Fruit fly (Drosophila melanogaster) whole organism, embryonic: ENCODE data around the gene CG42819.

Experiments
- Asciz ChIP-seq: fragments of 200-800 bp; sonication (Bioruptor generic); optimal IDR thresholded peaks from 2 replicates; lab custom pipeline; 2017; ENCODE audit warnings: missing biosample characterization, mild to moderate bottlenecking, missing genetic modification characterization, missing genetic modification reagents
- C15 ChIP-seq: fragments of 200-800 bp; sonication (Bioruptor generic); IDR thresholded peaks from 3 replicates; pipeline ENCODE4 v1.3.6; 2022; ENCODE audit warnings: missing biosample characterization, missing genetic modification characterization
- CG10366 ChIP-seq: fragments of 200-800 bp; sonication (Bioruptor generic); IDR thresholded peaks from 2 replicates; pipeline ENCODE4 v1.3.6; 2022; ENCODE audit warnings: missing biosample characterization, missing genetic modification characterization
- CG10462 ChIP-seq: fragments of 200-800 bp; sonication (Bioruptor generic); optimal IDR thresholded peaks from 2 replicates; lab custom pipeline; 2016; ENCODE audit warnings: missing biosample characterization, missing genetic modification characterization
- CG11504 ChIP-seq: fragments of 200-800 bp; sonication (Bioruptor generic); optimal IDR thresholded peaks from 3 replicates; lab custom pipeline; 2019; ENCODE audit warnings: missing biosample characterization, mild to moderate bottlenecking, missing genetic modification characterization, moderate library complexity
- CG11696 ChIP-seq: fragments of 200-800 bp; sonication (Bioruptor generic); IDR thresholded peaks from 2 replicates; pipeline ENCODE4 v1.3.6; 2022; ENCODE audit warnings: missing biosample characterization, missing genetic modification characterization
- CG12942 ChIP-seq: fragments of 200-800 bp; sonication (Bioruptor generic); optimal IDR thresholded peaks from 3 replicates; lab custom pipeline; 2016; ENCODE audit warnings: missing biosample characterization, missing genetic modification characterization
- CG13775 ChIP-seq: fragments of 200-800 bp; sonication (Bioruptor generic); optimal IDR thresholded peaks from 3 replicates; lab custom pipeline; 2017; ENCODE audit warnings: missing biosample characterization, mild to moderate bottlenecking, missing genetic modification characterization
- CG15269 ChIP-seq: fragments of 200-800 bp; sonication (Bioruptor generic); optimal IDR thresholded peaks from 2 replicates; lab custom pipeline; 2018; ENCODE audit warnings: missing biosample characterization, mild to moderate bottlenecking, missing genetic modification characterization, moderate library complexity
- CG1603 ChIP-seq: fragments of 200-800 bp; sonication (Bioruptor generic); optimal IDR thresholded peaks from 2 replicates; lab custom pipeline; 2019; ENCODE audit warnings: missing biosample characterization, mild to moderate bottlenecking, missing genetic modification characterization, moderate library complexity
- CG17612 ChIP-seq: fragments of 200-800 bp; sonication (Bioruptor generic); IDR thresholded peaks from 2 replicates; pipeline ENCODE4 v1.3.6; 2022; ENCODE audit warnings: missing biosample characterization, missing genetic modification characterization
- CG1832 ChIP-seq: fragments of 200-800 bp; sonication (Bioruptor generic); optimal IDR thresholded peaks from 2 replicates; lab custom pipeline; 2017; ENCODE audit warnings: missing biosample characterization, mild to moderate bottlenecking, missing genetic modification characterization, inconsistent platforms
- CG18619 ChIP-seq: fragments of 200-800 bp; sonication (Bioruptor generic); optimal IDR thresholded peaks from 3 replicates; lab custom pipeline; 2017; ENCODE audit warnings: missing biosample characterization, mild to moderate bottlenecking, missing genetic modification characterization
- CG33213 ChIP-seq: fragments of 200-800 bp; sonication (Bioruptor generic); optimal IDR thresholded peaks from 3 replicates; lab custom pipeline; 2016; ENCODE audit warnings: missing biosample characterization, missing genetic modification characterization
- CG3847 ChIP-seq: fragments of 200-800 bp; sonication (Bioruptor generic); IDR thresholded peaks from 2 replicates; pipeline ENCODE4 v1.3.6; 2022; ENCODE audit warnings: missing biosample characterization, missing genetic modification characterization
- CG43689 ChIP-seq: fragments of 200-800 bp; sonication (Bioruptor generic); IDR thresholded peaks from 2 replicates; pipeline ENCODE4 v1.3.6; 2022; ENCODE audit warnings: missing biosample characterization, missing genetic modification characterization
- CG8089 ChIP-seq: fragments of 200-800 bp; sonication (Bioruptor generic); optimal IDR thresholded peaks from 3 replicates; lab custom pipeline; 2016; ENCODE audit warnings: missing biosample characterization, missing genetic modification characterization
- CG8944 ChIP-seq: fragments of 200-800 bp; sonication (Bioruptor generic); optimal IDR thresholded peaks from 3 replicates; lab custom pipeline; 2016; ENCODE audit warnings: missing biosample characterization, missing genetic modification characterization
- CG9817 ChIP-seq: fragments of 200-800 bp; sonication (Bioruptor generic); optimal IDR thresholded peaks from 2 replicates; lab custom pipeline; 2018; ENCODE audit warnings: missing biosample characterization, mild to moderate bottlenecking, missing genetic modification characterization, moderate library complexity
- Dek ChIP-seq: fragments of 200-800 bp; sonication (Bioruptor generic); optimal IDR thresholded peaks from 3 replicates; lab custom pipeline; 2019; ENCODE audit warnings: missing biosample characterization, mild to moderate bottlenecking, missing genetic modification characterization, moderate library complexity
- Ets65A ChIP-seq: fragments of 200-800 bp; sonication (Bioruptor generic); peaks from one replicate; lab custom pipeline; 2016; ENCODE audit warnings: missing biosample characterization, missing genetic modification characterization
- Lhr ChIP-seq: fragments of 200-800 bp; sonication (Bioruptor generic); optimal IDR thresholded peaks from 3 replicates; lab custom pipeline; 2017; ENCODE audit warnings: mild to moderate bottlenecking, missing biosample characterization, missing genetic modification reagents, missing genetic modification characterization
- Opbp ChIP-seq: fragments of 200-800 bp; sonication (Bioruptor generic); IDR thresholded peaks from 3 replicates; pipeline ENCODE4 v1.3.6; 2022; ENCODE audit warnings: missing biosample characterization, missing genetic modification characterization; ENCODE audit not compliant: partially characterized antibody
- Sox102F ChIP-seq: fragments of 200-800 bp; sonication (Bioruptor generic); optimal IDR thresholded peaks from 2 replicates; lab custom pipeline; 2018; ENCODE audit warnings: missing biosample characterization, mild to moderate bottlenecking, missing genetic modification characterization, moderate library complexity
- Spps ChIP-seq: fragments of 200-800 bp; sonication (Bioruptor generic); optimal IDR thresholded peaks from 2 replicates; lab custom pipeline; 2018; ENCODE audit warnings: missing biosample characterization, mild to moderate bottlenecking, missing genetic modification characterization
- Ssrp ChIP-seq: fragments of 200-800 bp; sonication (Bioruptor generic); optimal IDR thresholded peaks from 2 replicates; lab custom pipeline; 2018; ENCODE audit warnings: missing biosample characterization, mild to moderate bottlenecking, missing genetic modification characterization, moderate library complexity
- amos ChIP-seq: fragments of 200-800 bp; sonication (Bioruptor generic); IDR thresholded peaks from 2 replicates; pipeline ENCODE4 v1.3.6; 2022; ENCODE audit warnings: missing biosample characterization, missing genetic modification characterization; ENCODE audit not compliant: partially characterized antibody
- bcd ChIP-seq: fragments of 200-800 bp; sonication (Bioruptor generic); optimal IDR thresholded peaks from 2 replicates; lab custom pipeline; 2017; ENCODE audit warnings: missing biosample characterization, mild to moderate bottlenecking, missing genetic modification characterization
- btn ChIP-seq: fragments of 200-800 bp; sonication (Bioruptor generic); optimal IDR thresholded peaks from 2 replicates; lab custom pipeline; 2016; ENCODE audit warnings: missing biosample characterization, missing genetic modification characterization
- chif ChIP-seq, 2 experiments: fragments of 200-800 bp; sonication (Bioruptor generic); optimal IDR thresholded peaks; 3 replicates each; lab custom pipeline; 2016; ENCODE audit warnings: missing biosample characterization in 2 of 2, missing genetic modification characterization in 2 of 2
- chinmo ChIP-seq: fragments of 200-800 bp; sonication (Bioruptor generic); IDR thresholded peaks from 4 replicates; pipeline ENCODE4 v1.3.6; 2022; ENCODE audit warnings: missing biosample characterization, missing genetic modification characterization; ENCODE audit not compliant: partially characterized antibody
- disco-r ChIP-seq: fragments of 200-800 bp; sonication (Bioruptor generic); optimal IDR thresholded peaks from 2 replicates; lab custom pipeline; 2016; ENCODE audit warnings: missing biosample characterization, missing genetic modification characterization
- dmrt99B ChIP-seq: fragments of 200-800 bp; sonication (Bioruptor generic); optimal IDR thresholded peaks from 2 replicates; lab custom pipeline; 2018; ENCODE audit warnings: missing biosample characterization, mild to moderate bottlenecking, missing genetic modification characterization, moderate library complexity
- emc ChIP-seq: fragments of 200-800 bp; sonication (Bioruptor generic); optimal IDR thresholded peaks from 2 replicates; lab custom pipeline; 2016; ENCODE audit warnings: missing biosample characterization, missing genetic modification characterization
- gem ChIP-seq: fragments of 200-800 bp; sonication (Bioruptor generic); optimal IDR thresholded peaks from 2 replicates; lab custom pipeline; 2019; ENCODE audit warnings: missing biosample characterization, mild to moderate bottlenecking, missing genetic modification characterization, moderate library complexity
- h ChIP-seq: fragments of >200 bp; optimal IDR thresholded peaks from 2 replicates; lab custom pipeline; 2017
- knrl ChIP-seq: fragments of 200-800 bp; sonication (Bioruptor generic); IDR thresholded peaks from 3 replicates; pipeline ENCODE4 v1.3.6; 2022; ENCODE audit warnings: missing biosample characterization, missing genetic modification characterization; ENCODE audit not compliant: partially characterized antibody
- lab ChIP-seq: fragments of 200-800 bp; sonication (Bioruptor generic); optimal IDR thresholded peaks from 3 replicates; lab custom pipeline; 2017; ENCODE audit warnings: missing biosample characterization, missing genetic modification characterization, mild to moderate bottlenecking, moderate library complexity, missing genetic modification reagents
- lbe ChIP-seq: fragments of 200-800 bp; sonication (Bioruptor generic); optimal IDR thresholded peaks from 2 replicates; lab custom pipeline; 2016; ENCODE audit warnings: missing biosample characterization, mild to moderate bottlenecking, missing genetic modification characterization
- lmd ChIP-seq: fragments of 200-800 bp; sonication (Bioruptor generic); IDR thresholded peaks from 2 replicates; pipeline ENCODE4 v1.3.6; 2022; ENCODE audit warnings: missing biosample characterization, missing genetic modification characterization
- mam ChIP-seq: fragments of 200-800 bp; sonication (Bioruptor generic); optimal IDR thresholded peaks from 3 replicates; lab custom pipeline; 2016; ENCODE audit warnings: missing biosample characterization, missing genetic modification characterization
- oc ChIP-seq: fragments of 200-800 bp; sonication (Bioruptor generic); optimal IDR thresholded peaks from 2 replicates; lab custom pipeline; 2018; ENCODE audit warnings: missing biosample characterization, mild to moderate bottlenecking, missing genetic modification characterization, moderate library complexity
- pita ChIP-seq: fragments of 200-800 bp; sonication (Bioruptor generic); optimal IDR thresholded peaks from 2 replicates; lab custom pipeline; 2017; ENCODE audit warnings: missing biosample characterization, mild to moderate bottlenecking, missing genetic modification characterization
- prd ChIP-seq, 3 experiments: fragments of >200 bp in 2 of 3; fragments of 200-800 bp in 1 of 3; sonication (Bioruptor generic) in 1 of 3; optimal IDR thresholded peaks in 2 of 3; IDR thresholded peaks in 1 of 3; 2 replicates in 2 of 3; 3 replicates in 1 of 3; pipeline versions ENCODE4 v1.3.6 to Lab custom; 2017 to 2022; ENCODE audit warnings: missing biosample characterization in 1 of 3, missing genetic modification characterization in 1 of 3
- ranshi ChIP-seq: fragments of 200-800 bp; sonication (Bioruptor generic); IDR thresholded peaks from 2 replicates; pipeline ENCODE4 v1.3.6; 2022; ENCODE audit warnings: missing biosample characterization, missing genetic modification characterization
- ro ChIP-seq: fragments of 200-800 bp; sonication (Bioruptor generic); IDR thresholded peaks from 2 replicates; pipeline ENCODE4 v1.3.6; 2022; ENCODE audit warnings: missing biosample characterization, missing genetic modification characterization
- slp2 ChIP-seq: fragments of 200-800 bp; sonication (Bioruptor generic); optimal IDR thresholded peaks from 2 replicates; lab custom pipeline; 2016; ENCODE audit warnings: missing biosample characterization, missing genetic modification characterization
- sug ChIP-seq: fragments of 200-800 bp; optimal IDR thresholded peaks from 2 replicates; lab custom pipeline; 2019; ENCODE audit warnings: missing biosample characterization, mild to moderate bottlenecking, missing genetic modification characterization, moderate library complexity
- zen2 ChIP-seq: fragments of 200-800 bp; sonication (Bioruptor generic); IDR thresholded peaks from 3 replicates; pipeline ENCODE4 v1.3.6; 2022; ENCODE audit warnings: missing biosample characterization, missing genetic modification characterization; ENCODE audit not compliant: partially characterized antibody
- zfh1 ChIP-seq: fragments of 200-800 bp; sonication (Bioruptor generic); IDR thresholded peaks from 3 replicates; pipeline ENCODE4 v1.3.6; 2022; ENCODE audit warnings: missing biosample characterization, missing genetic modification characterization

Gene CG42819

DNA sequence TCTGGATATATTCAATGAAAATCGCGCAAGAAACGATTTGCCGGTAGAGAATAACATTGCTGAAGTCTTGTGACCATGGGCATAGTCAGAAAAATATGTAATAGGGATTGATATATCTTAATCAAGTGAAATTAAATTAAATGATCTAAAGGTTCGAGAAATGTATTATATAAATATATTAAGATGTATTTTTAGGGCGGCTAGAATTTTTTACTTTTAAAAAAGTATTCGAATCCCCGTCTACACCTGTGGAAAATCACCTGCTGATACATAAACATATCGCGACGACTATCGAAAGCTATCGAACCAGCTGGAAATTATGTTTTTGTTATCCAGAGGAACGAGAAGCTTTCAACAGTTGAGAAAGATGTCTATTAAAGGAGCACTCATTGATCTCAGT, 12.4 kb downstream of the CG42819 start, which contains the start of the genes CG13390 and CG17294 (continued):
- TF ChIP-seq CG18619 (GFP tag; lab: Kevin White, UChicago) (peak; percentile 99), chif (GFP tag; optimal IDR thresholded peaks at IDR 0.05; lab: Kevin White, UChicago) (peak; percentile 87 to 95), pita (no peak), CG15269 (tag; lab: Kevin White, UChicago) (peak; percentile 100), CG11504 (tag; lab: Kevin White, UChicago) (peak; percentile 98), C15 (GFP tag; lab: Robert Waterston, UW) (peak; percentile 99), Lhr (GFP tag; lab: Kevin White, UChicago) (peak; percentile 97), CG3847 (peak; percentile 100), slp2 (GFP tag; lab: Kevin White, UChicago) (peak; percentile 88), ranshi (peak; percentile 100), ro (GFP tag; lab: Robert Waterston, UW) (peak; percentile 99), CG43689 (GFP tag; lab: Robert Waterston, UW) (peak; percentile 99), lbe (GFP tag; lab: Kevin White, UChicago) (peak; percentile 99), CG10366 (GFP tag; lab: Robert Waterston, UW) (peak; percentile 99), knrl (GFP tag; lab: Robert Waterston, UW) (peak; percentile 76), CG33213 (peak; percentile 93), prd (optimal IDR thresholded peaks at IDR 0.05; lab: Kevin White, UChicago) (no peak), prd (GFP tag; IDR thresholded peaks at IDR 0.05; lab: Robert Waterston, UW) (peak; percentile 100), CG13775 (GFP tag; lab: Kevin White, UChicago) (peak; percentile 99), CG17612 (GFP tag; lab: Robert Waterston, UW) (peak; percentile 99), Dek (peak; percentile 100), CG9817 (peak; percentile 100), oc (peak; percentile 100), emc (peak; percentile 91), chinmo (GFP tag; lab: Robert Waterston, UW) (peak; percentile 57; the same call in 1 of the 4 replicates), CG10462 (GFP tag; lab: Kevin White, UChicago) (peak; percentile 99), CG8089 (GFP tag; lab: Kevin White, UChicago) (peak; percentile 81), lab (peak; percentile 100), dmrt99B (tag; lab: Kevin White, UChicago) (peak; percentile 100), CG12942 (GFP tag; lab: Kevin White, UChicago) (peak; percentile 99), bcd (GFP tag; lab: Kevin White, UChicago) (peak; percentile 99), CG8944 (GFP tag; lab: Kevin White, UChicago) (peak; percentile 84), Spps (peak; percentile 99), lmd (peak; percentile 99), zen2 (GFP tag; lab: Robert Waterston, UW) (peak; percentile 72; the same call in 2 of the 3 replicates), CG11696 (GFP tag; lab: Robert Waterston, UW) (peak; percentile 98), Sox102F (GFP tag; lab: Kevin White, UChicago) (peak; percentile 100), Asciz (GFP tag; lab: Kevin White, UChicago) (peak; percentile 99), Ssrp (peak; percentile 100), sug (peak; percentile 99), h (lab: Kevin White, UChicago) (no peak), zfh1 (GFP tag; lab: Robert Waterston, UW) (peak; percentile 100), btn (GFP tag; lab: Kevin White, UChicago) (peak; percentile 8), amos (GFP tag; lab: Robert Waterston, UW) (peak; percentile 73), mam (GFP tag; lab: Kevin White, UChicago) (peak; percentile 97), Opbp (peak; percentile 31; the same call in 1 of the 3 replicates), CG1603 (tag; lab: Kevin White, UChicago) (peak; percentile 96), CG1832 (GFP tag; lab: Kevin White, UChicago) (peak; percentile 2), disco-r (peak; percentile 87), gem (tag; lab: Kevin White, UChicago) (peak; percentile 100), Ets65A (GFP tag; lab: Kevin White, UChicago) (peak; percentile 97)
